1 fruit fly cellular context compared by ENCODE assay signal in genomic region chr3R:22726031-22726770, dm6.
TF ChIP-seq lines count a peak whose summit lies in the region.

Gene RNF220, minus strand, starts transcription at chr3R:22726414.

TF ChIP-seq in whole organism, embryonic, 481 proteins besides CTCF, POLR2A, EP300 and RAD21 (continued from another document):
- TF ChIP-seq CG8290 (GFP tag; optimal IDR thresholded peaks at IDR 0.05; lab: Kevin White, UChicago) (no peak), CG8290 (tag; optimal IDR thresholded peaks at IDR 0.05; lab: Kevin White, UChicago) (peak in 1 of 2 experiments; percentile 1), Dref (GFP tag; IDR thresholded peaks at IDR 0.05; lab: Robert Waterston, UW) (peak; percentile 59), CG6854 (GFP tag; optimal IDR thresholded peaks at IDR 0.05; lab: Kevin White, UChicago) (no peak), grau (tag; optimal IDR thresholded peaks at IDR 0.05; lab: Kevin White, UChicago) (peak; percentile 33), ci (GFP tag; IDR thresholded peaks at IDR 0.05; lab: Robert Waterston, UW) (0 out of 3 replicates have a peak, but pooled peaks have one; percentile 9), Nf-YB (GFP tag; optimal IDR thresholded peaks at IDR 0.05; lab: Kevin White, UChicago) (no peak), slp2 (GFP tag; optimal IDR thresholded peaks at IDR 0.05; lab: Kevin White, UChicago) (no peak), CG18011 (GFP tag; optimal IDR thresholded peaks at IDR 0.05; lab: Kevin White, UChicago) (no peak), CG6791 (GFP tag; IDR thresholded peaks at IDR 0.05; lab: Robert Waterston, UW; ENCODE audit: partially characterized antibody) (peak; percentile 81), Sox100B (GFP tag; optimal IDR thresholded peaks at IDR 0.05; lab: Kevin White, UChicago) (peak; percentile 40), CG14667 (GFP tag; IDR thresholded peaks at IDR 0.05; lab: Robert Waterston, UW) (0 out of 2 replicates have a peak, but pooled peaks have one; percentile 8), dmrt99B (tag; optimal IDR thresholded peaks at IDR 0.05; lab: Kevin White, UChicago) (peak; percentile 13), vfl (GFP tag; optimal IDR thresholded peaks at IDR 0.05; lab: Kevin White, UChicago) (no peak), org-1 (GFP tag; optimal IDR thresholded peaks at IDR 0.05; lab: Kevin White, UChicago) (no peak), bcd (GFP tag; optimal IDR thresholded peaks at IDR 0.05; lab: Kevin White, UChicago) (peak; percentile 28), CG1603 (tag; optimal IDR thresholded peaks at IDR 0.05; lab: Kevin White, UChicago) (peak; percentile 41), zen2 (GFP tag; IDR thresholded peaks at IDR 0.05; lab: Robert Waterston, UW; ENCODE audit: partially characterized antibody) (peak; percentile 60), tup (GFP tag; optimal IDR thresholded peaks at IDR 0.05; lab: Kevin White, UChicago) (no peak), CG9932 (GFP tag; IDR thresholded peaks at IDR 0.05; lab: Robert Waterston, UW) (peak; percentile 47), CG17829 (tag; optimal IDR thresholded peaks at IDR 0.05; lab: Kevin White, UChicago) (peak; percentile 1), exex (tag; optimal IDR thresholded peaks at IDR 0.05; lab: Kevin White, UChicago) (no peak), CG10654 (GFP tag; optimal IDR thresholded peaks at IDR 0.05; lab: Kevin White, UChicago) (no peak), gcm2 (GFP tag; optimal IDR thresholded peaks at IDR 0.05; lab: Kevin White, UChicago) (no peak), CG33213 (GFP tag; optimal IDR thresholded peaks at IDR 0.05; lab: Kevin White, UChicago) (no peak), Awh (GFP tag; IDR thresholded peaks at IDR 0.05; lab: Robert Waterston, UW) (no peak), D19A (tag; optimal IDR thresholded peaks at IDR 0.05; lab: Kevin White, UChicago) (peak; percentile 1), CG8478 (optimal IDR thresholded peaks at IDR 0.05; lab: Kevin White, UChicago) (no peak), Hmx (GFP tag; optimal IDR thresholded peaks at IDR 0.05; lab: Kevin White, UChicago) (no peak), disco-r (GFP tag; optimal IDR thresholded peaks at IDR 0.05; lab: Kevin White, UChicago) (no peak), CG5953 (GFP tag; IDR thresholded peaks at IDR 0.05; lab: Robert Waterston, UW) (no peak), CG11085 (GFP tag; IDR thresholded peaks at IDR 0.05; lab: Robert Waterston, UW) (no peak), CG6813 (GFP tag; optimal IDR thresholded peaks at IDR 0.05; lab: Kevin White, UChicago) (no peak), ssp (GFP tag; IDR thresholded peaks at IDR 0.05; lab: Robert Waterston, UW) (no peak), CG18262 (tag; optimal IDR thresholded peaks at IDR 0.05; lab: Kevin White, UChicago) (peak; percentile 30), HLH3B (GFP tag; IDR thresholded peaks at IDR 0.05; lab: Robert Waterston, UW) (no peak), CG34224 (GFP tag; IDR thresholded peaks at IDR 0.05; lab: Robert Waterston, UW; ENCODE audit: partially characterized antibody) (peak; percentile 54; the same call in 1 of the 3 replicates), dm (GFP tag; optimal IDR thresholded peaks at IDR 0.05; lab: Kevin White, UChicago) (peak; percentile 30), sima (GFP tag; optimal IDR thresholded peaks at IDR 0.05; lab: Kevin White, UChicago) (no peak), CG17361 (GFP tag; IDR thresholded peaks at IDR 0.05; lab: Robert Waterston, UW) (peak; percentile 60), jumu (GFP tag; optimal IDR thresholded peaks at IDR 0.05; lab: Kevin White, UChicago) (no peak), CG10366 (GFP tag; IDR thresholded peaks at IDR 0.05; lab: Robert Waterston, UW) (no peak), prd (optimal IDR thresholded peaks at IDR 0.05; lab: Kevin White, UChicago) (no peak), prd (GFP tag; IDR thresholded peaks at IDR 0.05; lab: Robert Waterston, UW) (peak; percentile 7; the same call in 1 of the 3 replicates), CG15696 (tag; optimal IDR thresholded peaks at IDR 0.05; lab: Kevin White, UChicago) (no peak), CG18476 (GFP tag; optimal IDR thresholded peaks at IDR 0.05; lab: Kevin White, UChicago) (no peak), Ets65A (GFP tag; lab: Kevin White, UChicago) (peak; percentile 67), CG3995 (GFP tag; optimal IDR thresholded peaks at IDR 0.05; lab: Kevin White, UChicago) (peak; percentile 93), CG2678 (tag; optimal IDR thresholded peaks at IDR 0.05; lab: Kevin White, UChicago) (peak; percentile 35), danr (GFP tag; IDR thresholded peaks at IDR 0.05; lab: Robert Waterston, UW) (no peak), B-H2 (GFP tag; optimal IDR thresholded peaks at IDR 0.05; lab: Kevin White, UChicago) (no peak), sc (optimal IDR thresholded peaks at IDR 0.05; lab: Kevin White, UChicago) (no peak), sc (GFP tag; optimal IDR thresholded peaks at IDR 0.05; lab: Kevin White, UChicago) (no peak), chm (GFP tag; IDR thresholded peaks at IDR 0.05; lab: Robert Waterston, UW) (0 out of 2 replicates have a peak, but pooled peaks have one; percentile 34), CG2116 (GFP tag; optimal IDR thresholded peaks at IDR 0.05; lab: Kevin White, UChicago) (peak; percentile 46), gem (tag; optimal IDR thresholded peaks at IDR 0.05; lab: Kevin White, UChicago) (peak; percentile 49), Taf1 (GFP tag; IDR thresholded peaks at IDR 0.05; lab: Robert Waterston, UW) (no peak), Six4 (GFP tag; optimal IDR thresholded peaks at IDR 0.05; lab: Kevin White, UChicago) (no peak), Xbp1 (GFP tag; optimal IDR thresholded peaks at IDR 0.05; lab: Kevin White, UChicago) (peak; percentile 30), vvl (GFP tag; IDR thresholded peaks at IDR 0.05; lab: Robert Waterston, UW) (no peak), MESR4 (GFP tag; optimal IDR thresholded peaks at IDR 0.05; lab: Kevin White, UChicago) (peak; percentile 76), btn (GFP tag; optimal IDR thresholded peaks at IDR 0.05; lab: Kevin White, UChicago) (no peak), lov (optimal IDR thresholded peaks at IDR 0.05; lab: Kevin White, UChicago) (no peak), lov (GFP tag; IDR thresholded peaks at IDR 0.05; lab: Robert Waterston, UW) (no peak), Oli (tag; optimal IDR thresholded peaks at IDR 0.05; lab: Kevin White, UChicago) (no peak), Pdp1 (GFP tag; optimal IDR thresholded peaks at IDR 0.05; lab: Kevin White, UChicago) (peak in 1 of 2 experiments; percentile 58), cato (GFP tag; optimal IDR thresholded peaks at IDR 0.05; lab: Kevin White, UChicago; ENCODE audit: borderline replicate concordance) (no peak), CG11456 (GFP tag; IDR thresholded peaks at IDR 0.05; lab: Robert Waterston, UW) (no peak), mld (GFP tag; IDR thresholded peaks at IDR 0.05; lab: Robert Waterston, UW; ENCODE audit: partially characterized antibody) (peak; percentile 58; the same call in 1 of the 3 replicates), jigr1 (GFP tag; IDR thresholded peaks at IDR 0.05; lab: Robert Waterston, UW) (no peak), ato (GFP tag; IDR thresholded peaks at IDR 0.05; lab: Robert Waterston, UW; ENCODE audit: partially characterized antibody) (peak; percentile 47), zf30C (GFP tag; optimal IDR thresholded peaks at IDR 0.05; lab: Kevin White, UChicago) (no peak), nerfin-1 (tag; optimal IDR thresholded peaks at IDR 0.05; lab: Kevin White, UChicago) (no peak), CG7839 (tag; optimal IDR thresholded peaks at IDR 0.05; lab: Kevin White, UChicago) (peak; percentile 39), inv (GFP tag; IDR thresholded peaks at IDR 0.05; lab: Robert Waterston, UW; ENCODE audit: partially characterized antibody) (peak; percentile 48; the same call in 1 of the 2 replicates), CG16779 (GFP tag; IDR thresholded peaks at IDR 0.05; lab: Robert Waterston, UW) (no peak), Dp (GFP tag; optimal IDR thresholded peaks at IDR 0.05; lab: Kevin White, UChicago) (peak; percentile 24), Ravus (GFP tag; IDR thresholded peaks at IDR 0.05; lab: Robert Waterston, UW) (no peak), caup (GFP tag; optimal IDR thresholded peaks at IDR 0.05; lab: Kevin White, UChicago; ENCODE audit: severe bottlenecking) (no peak), CG18599 (GFP tag; optimal IDR thresholded peaks at IDR 0.05; lab: Kevin White, UChicago) (peak; percentile 7), bowl (GFP tag; IDR thresholded peaks at IDR 0.05; lab: Robert Waterston, UW) (no peak), lilli (GFP tag; optimal IDR thresholded peaks at IDR 0.05; lab: Kevin White, UChicago) (no peak), Fer1 (GFP tag; optimal IDR thresholded peaks at IDR 0.05; lab: Kevin White, UChicago) (no peak), CG42726 (GFP tag; IDR thresholded peaks at IDR 0.05; lab: Robert Waterston, UW; ENCODE audit: partially characterized antibody) (peak; percentile 68), Side (GFP tag; optimal IDR thresholded peaks at IDR 0.05; lab: Kevin White, UChicago) (no peak), CG2712 (tag; optimal IDR thresholded peaks at IDR 0.05; lab: Kevin White, UChicago) (peak; percentile 34), zfh1 (GFP tag; IDR thresholded peaks at IDR 0.05; lab: Robert Waterston, UW) (0 out of 3 replicates have a peak, but pooled peaks have one; percentile 20), CG10543 (GFP tag; optimal IDR thresholded peaks at IDR 0.05; lab: Kevin White, UChicago) (no peak), CG4404 (GFP tag; IDR thresholded peaks at IDR 0.05; lab: Robert Waterston, UW) (no peak), dmrt11E (tag; optimal IDR thresholded peaks at IDR 0.05; lab: Kevin White, UChicago) (no peak), tgo (GFP tag; IDR thresholded peaks at IDR 0.05; lab: Robert Waterston, UW) (no peak), CG12659 (GFP tag; optimal IDR thresholded peaks at IDR 0.05; lab: Kevin White, UChicago) (peak; percentile 33), CkIIα-i1 (GFP tag; IDR thresholded peaks at IDR 0.05; lab: Robert Waterston, UW) (no peak), Gug (GFP tag; IDR thresholded peaks at IDR 0.05; lab: Robert Waterston, UW) (no peak), slbo (GFP tag; IDR thresholded peaks at IDR 0.05; lab: Robert Waterston, UW) (peak; percentile 38), Max (GFP tag; optimal IDR thresholded peaks at IDR 0.05; lab: Kevin White, UChicago) (no peak), unc-4 (GFP tag; IDR thresholded peaks at IDR 0.05; lab: Robert Waterston, UW; ENCODE audit: partially characterized antibody) (peak; percentile 50), CG30403 (GFP tag; optimal IDR thresholded peaks at IDR 0.05; lab: Kevin White, UChicago) (peak; percentile 54), Ets97D (GFP tag; optimal IDR thresholded peaks at IDR 0.05; lab: Kevin White, UChicago) (peak; percentile 20), Sin3A (optimal IDR thresholded peaks at IDR 0.05; lab: Kevin White, UChicago) (peak; percentile 31), Bgb (GFP tag; IDR thresholded peaks at IDR 0.05; lab: Robert Waterston, UW; ENCODE audit: partially characterized antibody) (peak; percentile 75), CG2202 (tag; optimal IDR thresholded peaks at IDR 0.05; lab: Kevin White, UChicago) (no peak), pfk (GFP tag; optimal IDR thresholded peaks at IDR 0.05; lab: Kevin White, UChicago) (no peak), Poxn (GFP tag; IDR thresholded peaks at IDR 0.05; lab: Robert Waterston, UW) (no peak), fu2 (GFP tag; optimal IDR thresholded peaks at IDR 0.05; lab: Kevin White, UChicago) (no peak), CG4707 (GFP tag; optimal IDR thresholded peaks at IDR 0.05; lab: Kevin White, UChicago) (no peak), Gsc (GFP tag; IDR thresholded peaks at IDR 0.05; lab: Robert Waterston, UW) (no peak), CG15073 (GFP tag; optimal IDR thresholded peaks at IDR 0.05; lab: Kevin White, UChicago) (no peak), CG2129 (GFP tag; IDR thresholded peaks at IDR 0.05; lab: Robert Waterston, UW; ENCODE audit: partially characterized antibody) (peak; percentile 11), gt (GFP tag; IDR thresholded peaks at IDR 0.05; lab: Robert Waterston, UW) (no peak), CG4854 (GFP tag; optimal IDR thresholded peaks at IDR 0.05; lab: Kevin White, UChicago) (no peak), CG15269 (tag; optimal IDR thresholded peaks at IDR 0.05; lab: Kevin White, UChicago) (peak; percentile 4), CG31441 (GFP tag; IDR thresholded peaks at IDR 0.05; lab: Robert Waterston, UW) (peak; percentile 58; the same call in 1 of the 2 replicates), lab (GFP tag; optimal IDR thresholded peaks at IDR 0.05; lab: Kevin White, UChicago) (no peak), vnd (GFP tag; IDR thresholded peaks at IDR 0.05; lab: Robert Waterston, UW; ENCODE audit: partially characterized antibody) (peak; percentile 11), CG1602 (GFP tag; optimal IDR thresholded peaks at IDR 0.05; lab: Kevin White, UChicago) (peak; percentile 9), knrl (GFP tag; IDR thresholded peaks at IDR 0.05; lab: Robert Waterston, UW; ENCODE audit: partially characterized antibody) (no peak; the same call in none of the 3 replicates), Myb (GFP tag; optimal IDR thresholded peaks at IDR 0.05; lab: Kevin White, UChicago) (peak; percentile 68)
